Fruit fly (Drosophila melanogaster) whole organism, embryonic: ENCODE data around the gene Rtc1.
A peak's percentile ranks its signal among the peaks of the same experiment; 100 is the strongest.

ENCODE experiments used
- ATbp ChIP-seq: fragments of 200-800 bp; sonication (Bioruptor generic); optimal IDR thresholded peaks from 2 replicates; lab custom pipeline; 2017; ENCODE audit warnings: missing biosample characterization, mild to moderate bottlenecking, missing genetic modification characterization, missing genetic modification reagents
- Abd-B ChIP-seq: fragments of 200-800 bp; sonication (Bioruptor generic); optimal IDR thresholded peaks from 2 replicates; lab custom pipeline; 2018; ENCODE audit warnings: missing biosample characterization, mild to moderate bottlenecking, missing genetic modification characterization, moderate library complexity
- Atf3 ChIP-seq: fragments of 200-800 bp; sonication (Bioruptor generic); optimal IDR thresholded peaks from 3 replicates; lab custom pipeline; 2016; ENCODE audit warnings: missing biosample characterization, missing genetic modification characterization
- BEAF-32 ChIP-seq: fragments of 200-800 bp; sonication (Bioruptor generic); optimal IDR thresholded peaks from 3 replicates; lab custom pipeline; 2017; ENCODE audit warnings: missing biosample characterization, missing genetic modification characterization, mild to moderate bottlenecking, moderate library complexity, missing genetic modification reagents
- Blimp-1 ChIP-seq: fragments of 200-800 bp; sonication (Bioruptor generic); optimal IDR thresholded peaks from 3 replicates; lab custom pipeline; 2018; ENCODE audit warnings: missing biosample characterization, missing genetic modification characterization, mild to moderate bottlenecking, moderate library complexity, missing genetic modification reagents
- C15 ChIP-seq: fragments of 200-800 bp; sonication (Bioruptor generic); IDR thresholded peaks from 3 replicates; pipeline ENCODE4 v1.3.6; 2022; ENCODE audit warnings: missing biosample characterization, missing genetic modification characterization
- CG10462 ChIP-seq: fragments of 200-800 bp; sonication (Bioruptor generic); optimal IDR thresholded peaks from 2 replicates; lab custom pipeline; 2016; ENCODE audit warnings: missing biosample characterization, missing genetic modification characterization
- CG11695 ChIP-seq: fragments of 200-800 bp; sonication (Bioruptor generic); IDR thresholded peaks from 3 replicates; pipeline ENCODE4 v1.3.6; 2022; ENCODE audit warnings: missing biosample characterization, missing genetic modification characterization
- CG12236 ChIP-seq: fragments of 200-800 bp; sonication (Bioruptor generic); optimal IDR thresholded peaks from 2 replicates; lab custom pipeline; 2016; ENCODE audit warnings: missing biosample characterization, missing genetic modification characterization
- CG14667 ChIP-seq: fragments of 200-800 bp; sonication (Bioruptor generic); IDR thresholded peaks from 2 replicates; pipeline ENCODE4 v1.3.6; 2022; ENCODE audit warnings: missing biosample characterization, missing genetic modification characterization
- CG15011 ChIP-seq: fragments of 200-800 bp; sonication (Bioruptor generic); optimal IDR thresholded peaks from 3 replicates; lab custom pipeline; 2018; ENCODE audit warnings: missing biosample characterization, mild to moderate bottlenecking, missing genetic modification characterization
- CG15269 ChIP-seq: fragments of 200-800 bp; sonication (Bioruptor generic); optimal IDR thresholded peaks from 2 replicates; lab custom pipeline; 2018; ENCODE audit warnings: missing biosample characterization, mild to moderate bottlenecking, missing genetic modification characterization, moderate library complexity
- CG16779 ChIP-seq: fragments of 200-800 bp; sonication (Bioruptor generic); IDR thresholded peaks from 2 replicates; pipeline ENCODE4 v1.3.6; 2022; ENCODE audit warnings: missing biosample characterization, missing genetic modification characterization
- CG16863 ChIP-seq: fragments of 200-800 bp; sonication (Bioruptor generic); optimal IDR thresholded peaks from 3 replicates; lab custom pipeline; 2016; ENCODE audit warnings: missing biosample characterization, missing genetic modification characterization
- CG17328 ChIP-seq: fragments of 200-800 bp; sonication (Bioruptor generic); IDR thresholded peaks from 2 replicates; pipeline ENCODE4 v1.3.6; 2022; ENCODE audit warnings: missing biosample characterization, missing genetic modification characterization
- CG2678 ChIP-seq: fragments of 200-800 bp; sonication (Bioruptor generic); optimal IDR thresholded peaks from 3 replicates; lab custom pipeline; 2019; ENCODE audit warnings: missing biosample characterization, mild to moderate bottlenecking, missing genetic modification characterization, moderate library complexity
- CG2712 ChIP-seq: fragments of 200-800 bp; optimal IDR thresholded peaks from 3 replicates; lab custom pipeline; 2019; ENCODE audit warnings: missing biosample characterization, mild to moderate bottlenecking, missing genetic modification characterization, moderate library complexity
- CG31224 ChIP-seq: fragments of 200-800 bp; sonication (Bioruptor generic); IDR thresholded peaks from 2 replicates; pipeline ENCODE4 v1.3.6; 2022; ENCODE audit warnings: missing biosample characterization, missing genetic modification characterization
- CG3163 ChIP-seq: fragments of 200-800 bp; sonication (Bioruptor generic); optimal IDR thresholded peaks from 3 replicates; lab custom pipeline; 2016; ENCODE audit warnings: missing biosample characterization, missing genetic modification characterization
- CG34224 ChIP-seq: fragments of 200-800 bp; sonication (Bioruptor generic); IDR thresholded peaks from 3 replicates; pipeline ENCODE4 v1.3.6; 2022; ENCODE audit warnings: missing biosample characterization, missing genetic modification characterization; ENCODE audit not compliant: partially characterized antibody
- CG43689 ChIP-seq: fragments of 200-800 bp; sonication (Bioruptor generic); IDR thresholded peaks from 2 replicates; pipeline ENCODE4 v1.3.6; 2022; ENCODE audit warnings: missing biosample characterization, missing genetic modification characterization
- CG4404 ChIP-seq: fragments of 200-800 bp; sonication (Bioruptor generic); IDR thresholded peaks from 2 replicates; pipeline ENCODE4 v1.3.6; 2022; ENCODE audit warnings: missing biosample characterization, missing genetic modification characterization
- CG4730 ChIP-seq: fragments of 200-800 bp; sonication (Bioruptor generic); IDR thresholded peaks from 2 replicates; pipeline ENCODE4 v1.3.6; 2022; ENCODE audit warnings: missing biosample characterization, missing genetic modification characterization
- CG6791 ChIP-seq: fragments of 200-800 bp; sonication (Bioruptor generic); IDR thresholded peaks from 3 replicates; pipeline ENCODE4 v1.3.6; 2022; ENCODE audit warnings: missing biosample characterization, missing genetic modification characterization; ENCODE audit not compliant: partially characterized antibody
- CG7271 ChIP-seq: fragments of 200-800 bp; sonication (Bioruptor generic); optimal IDR thresholded peaks from 2 replicates; lab custom pipeline; 2018; ENCODE audit warnings: missing biosample characterization, mild to moderate bottlenecking, missing genetic modification characterization, moderate library complexity
- Dip2 ChIP-seq: fragments of 200-800 bp; sonication (Bioruptor generic); IDR thresholded peaks from 2 replicates; pipeline ENCODE4 v1.3.6; 2022; ENCODE audit warnings: missing biosample characterization, missing genetic modification characterization
- Doc2 ChIP-seq: fragments of 200-800 bp; sonication (Bioruptor generic); IDR thresholded peaks from 2 replicates; pipeline ENCODE4 v1.3.6; 2022; ENCODE audit warnings: missing biosample characterization, missing genetic modification characterization
- Fer1 ChIP-seq: fragments of 200-800 bp; sonication (Bioruptor generic); optimal IDR thresholded peaks from 2 replicates; lab custom pipeline; 2017; ENCODE audit warnings: missing biosample characterization, mild to moderate bottlenecking, missing genetic modification characterization
- Fer3 ChIP-seq: fragments of 200-800 bp; sonication (Bioruptor generic); optimal IDR thresholded peaks from 2 replicates; lab custom pipeline; 2018; ENCODE audit warnings: missing biosample characterization, mild to moderate bottlenecking, missing genetic modification characterization, moderate library complexity
- MBD-R2 ChIP-seq: fragments of 200-800 bp; sonication (Bioruptor generic); IDR thresholded peaks from 2 replicates; pipeline ENCODE4 v1.3.6; 2022; ENCODE audit warnings: missing biosample characterization, missing genetic modification characterization
- Neu2 ChIP-seq: fragments of 200-800 bp; sonication (Bioruptor generic); optimal IDR thresholded peaks from 3 replicates; lab custom pipeline; 2016; ENCODE audit warnings: missing biosample characterization, missing genetic modification characterization, borderline replicate concordance
- Optix ChIP-seq: fragments of 200-800 bp; sonication (Bioruptor generic); IDR thresholded peaks from 3 replicates; pipeline ENCODE4 v1.3.6; 2022; ENCODE audit warnings: missing biosample characterization, missing genetic modification characterization
- Rx ChIP-seq: fragments of 200-800 bp; sonication (Bioruptor generic); IDR thresholded peaks from 2 replicates; pipeline ENCODE4 v1.3.6; 2022; ENCODE audit warnings: missing biosample characterization, missing genetic modification characterization
- Side ChIP-seq: fragments of 200-800 bp; sonication (Bioruptor generic); optimal IDR thresholded peaks from 2 replicates; lab custom pipeline; 2016; ENCODE audit warnings: missing biosample characterization, missing genetic modification characterization
- ash1 ChIP-seq: fragments of 200-800 bp; sonication (Bioruptor generic); optimal IDR thresholded peaks from 2 replicates; lab custom pipeline; 2018; ENCODE audit warnings: missing biosample characterization, mild to moderate bottlenecking, missing genetic modification characterization
- az2 ChIP-seq: fragments of 200-800 bp; sonication (Bioruptor generic); optimal IDR thresholded peaks from 3 replicates; lab custom pipeline; 2016; ENCODE audit warnings: missing biosample characterization, missing genetic modification characterization
- bsh ChIP-seq, 2 experiments: fragments of 200-800 bp; sonication (Bioruptor generic); optimal IDR thresholded peaks; 2 replicates each; lab custom pipeline; 2017 to 2018; ENCODE audit warnings: mild to moderate bottlenecking in 2 of 2, missing biosample characterization in 2 of 2, missing genetic modification characterization in 2 of 2, moderate library complexity in 1 of 2
- cwo ChIP-seq: fragments of 200-800 bp; sonication (Bioruptor generic); optimal IDR thresholded peaks from 3 replicates; lab custom pipeline; 2017; ENCODE audit warnings: missing biosample characterization, missing genetic modification characterization, mild to moderate bottlenecking, moderate library complexity, missing genetic modification reagents
- disco-r ChIP-seq: fragments of 200-800 bp; sonication (Bioruptor generic); optimal IDR thresholded peaks from 2 replicates; lab custom pipeline; 2016; ENCODE audit warnings: missing biosample characterization, missing genetic modification characterization
- gro ChIP-seq: fragments of 200-800 bp; sonication (Bioruptor generic); optimal IDR thresholded peaks from 2 replicates; lab custom pipeline; 2016; ENCODE audit warnings: missing biosample characterization, missing genetic modification characterization
- gsb ChIP-seq: fragments of 200-800 bp; sonication (Bioruptor generic); IDR thresholded peaks from 2 replicates; pipeline ENCODE4 v1.3.6; 2022; ENCODE audit warnings: missing biosample characterization, missing genetic modification characterization
- gsb-n ChIP-seq: fragments of 200-800 bp; sonication (Bioruptor generic); optimal IDR thresholded peaks from 3 replicates; lab custom pipeline; 2018; ENCODE audit warnings: missing biosample characterization, mild to moderate bottlenecking, missing genetic modification characterization
- kni ChIP-seq: fragments of 200-800 bp; sonication (Bioruptor generic); optimal IDR thresholded peaks from 3 replicates; lab custom pipeline; 2017; ENCODE audit warnings: mild to moderate bottlenecking, missing biosample characterization, missing genetic modification reagents, missing genetic modification characterization
- org-1 ChIP-seq: fragments of 200-800 bp; sonication (Bioruptor generic); optimal IDR thresholded peaks from 2 replicates; lab custom pipeline; 2017; ENCODE audit warnings: missing biosample characterization, missing genetic modification characterization
- psq ChIP-seq: fragments of 200-800 bp; sonication (Bioruptor generic); optimal IDR thresholded peaks from 2 replicates; lab custom pipeline; 2017; ENCODE audit warnings: missing biosample characterization, missing genetic modification characterization
- repo ChIP-seq: fragments of 200-800 bp; sonication (Bioruptor generic); optimal IDR thresholded peaks from 2 replicates; lab custom pipeline; 2016; ENCODE audit warnings: missing biosample characterization, missing genetic modification characterization
- shn ChIP-seq: fragments of 200-800 bp; sonication (Bioruptor generic); optimal IDR thresholded peaks from 3 replicates; lab custom pipeline; 2016; ENCODE audit warnings: missing biosample characterization, missing genetic modification characterization
- tio ChIP-seq: fragments of 200-800 bp; sonication (Bioruptor generic); optimal IDR thresholded peaks from 2 replicates; lab custom pipeline; 2017; ENCODE audit warnings: missing biosample characterization, missing genetic modification characterization, inconsistent platforms
- tx ChIP-seq: fragments of 200-800 bp; sonication (Bioruptor generic); optimal IDR thresholded peaks from 2 replicates; lab custom pipeline; 2016; ENCODE audit warnings: missing biosample characterization, missing genetic modification characterization
- z ChIP-seq: fragments of 200-800 bp; sonication (Bioruptor generic); IDR thresholded peaks from 3 replicates; pipeline ENCODE4 v1.3.6; 2022; ENCODE audit warnings: missing biosample characterization, missing genetic modification characterization
- zfh1 ChIP-seq: fragments of 200-800 bp; sonication (Bioruptor generic); IDR thresholded peaks from 3 replicates; pipeline ENCODE4 v1.3.6; 2022; ENCODE audit warnings: missing biosample characterization, missing genetic modification characterization

Gene Rtc1

DNA sequence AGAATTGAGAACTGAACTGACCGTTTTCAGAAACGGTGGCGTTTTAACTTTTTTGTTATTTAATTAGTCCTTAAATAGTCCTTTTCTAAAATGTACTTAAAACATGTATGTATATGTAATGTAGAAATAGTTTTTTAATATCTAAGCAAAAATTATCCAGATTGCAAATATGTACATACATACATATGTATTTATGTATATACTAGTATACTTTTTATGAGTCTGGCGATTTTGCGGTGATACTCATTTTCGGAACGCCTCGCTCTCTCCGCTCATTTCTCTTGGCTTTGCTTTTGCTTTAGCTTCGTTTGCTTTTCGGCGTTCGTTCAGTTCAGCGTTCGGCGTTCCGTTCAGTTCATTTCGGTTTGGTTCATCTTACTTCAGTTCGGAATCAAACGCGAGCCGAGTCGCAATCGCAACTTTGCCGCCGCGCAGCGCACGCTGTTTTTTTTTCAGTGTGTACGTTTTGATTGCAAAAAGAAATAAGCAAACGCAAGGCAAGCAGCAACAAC is 5.4 kb downstream of the Rtc1 start, which contains the start of gene rdgB (continued):
- TF ChIP-seq CG14667 (no peak), CG7271 (tag; lab: Kevin White, UChicago) (no peak), CG15269 (peak; percentile 84), kni (GFP tag; lab: Kevin White, UChicago) (peak; percentile 30), disco-r (no peak), zfh1 (GFP tag; lab: Robert Waterston, UW) (peak; percentile 64; the same call in 2 of the 3 replicates), CG3163 (GFP tag; lab: Kevin White, UChicago) (no peak), CG10462 (GFP tag; lab: Kevin White, UChicago) (peak; percentile 21), CG34224 (GFP tag; lab: Robert Waterston, UW) (no peak), Dip2 (GFP tag; lab: Robert Waterston, UW) (no peak), CG16779 (GFP tag; lab: Robert Waterston, UW) (no peak), CG4730 (GFP tag; lab: Robert Waterston, UW) (0 out of 2 replicates have a peak, but pooled peaks have one; percentile 8), shn (no peak), psq (GFP tag; lab: Kevin White, UChicago) (peak; percentile 86), CG17328 (GFP tag; lab: Robert Waterston, UW) (peak; percentile 37; the same call in 1 of the 2 replicates), Atf3 (GFP tag; lab: Kevin White, UChicago) (no peak), CG12236 (no peak), CG11695 (GFP tag; lab: Robert Waterston, UW) (peak; percentile 30; the same call in 1 of the 3 replicates), CG15011 (GFP tag; lab: Kevin White, UChicago) (peak; percentile 78), Blimp-1 (GFP tag; lab: Kevin White, UChicago) (peak; percentile 77), gro (GFP tag; lab: Kevin White, UChicago) (peak; percentile 23), Fer3 (peak; percentile 72), ash1 (GFP tag; lab: Kevin White, UChicago) (no peak), CG2678 (tag; lab: Kevin White, UChicago) (peak; percentile 89), BEAF-32 (GFP tag; lab: Kevin White, UChicago) (no peak), tio (GFP tag; lab: Kevin White, UChicago) (peak; percentile 67), gsb (GFP tag; lab: Robert Waterston, UW) (no peak), repo (GFP tag; lab: Kevin White, UChicago) (no peak), Abd-B (GFP tag; lab: Kevin White, UChicago) (peak; percentile 84), CG6791 (no peak), Rx (GFP tag; lab: Robert Waterston, UW) (no peak), Optix (GFP tag; lab: Robert Waterston, UW) (peak; percentile 20; the same call in 1 of the 3 replicates), Fer1 (GFP tag; lab: Kevin White, UChicago) (peak; percentile 78), org-1 (GFP tag; lab: Kevin White, UChicago) (peak; percentile 50), cwo (GFP tag; lab: Kevin White, UChicago) (peak; percentile 64), Doc2 (GFP tag; lab: Robert Waterston, UW) (no peak), C15 (GFP tag; lab: Robert Waterston, UW) (0 out of 3 replicates have a peak, but pooled peaks have one; percentile 38), gsb-n (tag; lab: Kevin White, UChicago) (peak; percentile 69), z (no peak), CG2712 (tag; lab: Kevin White, UChicago) (peak; percentile 85), tx (GFP tag; lab: Kevin White, UChicago) (no peak), ATbp (GFP tag; lab: Kevin White, UChicago) (peak; percentile 85), CG43689 (GFP tag; lab: Robert Waterston, UW) (no peak), CG31224 (GFP tag; lab: Robert Waterston, UW) (peak; percentile 44; the same call in 1 of the 2 replicates), CG16863 (GFP tag; lab: Kevin White, UChicago) (peak; percentile 7), MBD-R2 (no peak), CG4404 (peak; percentile 43), Neu2 (no peak), bsh (GFP tag; optimal IDR thresholded peaks at IDR 0.05; lab: Kevin White, UChicago) (peak in 1 of 2 experiments; percentile 78), az2 (GFP tag; lab: Kevin White, UChicago) (peak; percentile 73), Side (GFP tag; lab: Kevin White, UChicago) (no peak)
